Fruit fly (Drosophila melanogaster): ENCODE measurements around the gene CG43679.

Gene CG43679

dm6 chr3L:15093929-15094588 lies 42.8 kb upstream of the CG43679 start (continued):
- TF ChIP-seq CG31627 (GFP tag; optimal IDR thresholded peaks at IDR 0.05) (peak; percentile 40), CG6276 (GFP tag; optimal IDR thresholded peaks at IDR 0.05) (no peak), Lpt (GFP tag; optimal IDR thresholded peaks at IDR 0.05) (no peak), CG11902 (GFP tag; optimal IDR thresholded peaks at IDR 0.05) (no peak), CG1621 (tag; optimal IDR thresholded peaks at IDR 0.05) (no peak), CG8632 (GFP tag; optimal IDR thresholded peaks at IDR 0.05) (no peak), esn (GFP tag; optimal IDR thresholded peaks at IDR 0.05) (peak; percentile 37), Blimp-1 (GFP tag; optimal IDR thresholded peaks at IDR 0.05) (no peak), svp (GFP tag) (peak; percentile 85), ss (GFP tag; optimal IDR thresholded peaks at IDR 0.05) (no peak), CG6792 (GFP tag; optimal IDR thresholded peaks at IDR 0.05) (peak; percentile 12), salr (GFP tag; optimal IDR thresholded peaks at IDR 0.05) (no peak), CG10631 (GFP tag; optimal IDR thresholded peaks at IDR 0.05) (no peak), Sox102F (GFP tag; optimal IDR thresholded peaks at IDR 0.05) (peak; percentile 32), dac (GFP tag; optimal IDR thresholded peaks at IDR 0.05) (no peak), Eip78C (GFP tag) (peak; percentile 73), CG34406 (GFP tag; optimal IDR thresholded peaks at IDR 0.05) (peak; percentile 15), lz (GFP tag; optimal IDR thresholded peaks at IDR 0.05) (peak; percentile 2), CG11294 (GFP tag; IDR thresholded peaks at IDR 0.05) (no peak), CG11762 (GFP tag; optimal IDR thresholded peaks at IDR 0.05; ENCODE audit: insufficient read depth) (no peak), Hr38 (GFP tag; optimal IDR thresholded peaks at IDR 0.05) (no peak), Sox14 (GFP tag; optimal IDR thresholded peaks at IDR 0.05) (peak; percentile 17), pdm3 (GFP tag; optimal IDR thresholded peaks at IDR 0.05) (peak; percentile 35), CG6854 (GFP tag; optimal IDR thresholded peaks at IDR 0.05) (no peak), acj6 (GFP tag; optimal IDR thresholded peaks at IDR 0.05) (no peak), Hr4 (GFP tag; optimal IDR thresholded peaks at IDR 0.05) (peak; percentile 19), CG9139 (GFP tag; optimal IDR thresholded peaks at IDR 0.05) (no peak), CG8119 (GFP tag; IDR thresholded peaks at IDR 0.05) (no peak), Met (GFP tag; optimal IDR thresholded peaks at IDR 0.05) (peak; percentile 4), CG3032 (tag; optimal IDR thresholded peaks at IDR 0.05) (no peak), Ets21C (GFP tag; optimal IDR thresholded peaks at IDR 0.05) (peak; percentile 3), Smox (GFP tag; optimal IDR thresholded peaks at IDR 0.05) (no peak), CG10669 (GFP tag; optimal IDR thresholded peaks at IDR 0.05) (no peak), Eip93F (GFP tag; optimal IDR thresholded peaks at IDR 0.05) (no peak)

dm6 chr3L:15089887-15090679 lies 38.9 kb upstream of the CG43679 start:
- no peak for TF ChIP-seq CG10669 (GFP tag; optimal IDR thresholded peaks at IDR 0.05)
- TF ChIP-seq CG6792 (GFP tag; optimal IDR thresholded peaks at IDR 0.05): no peak
- no peak for TF ChIP-seq CG11294 (GFP tag; IDR thresholded peaks at IDR 0.05)
- no peak for TF ChIP-seq dac (GFP tag; optimal IDR thresholded peaks at IDR 0.05)
- TF ChIP-seq Lpt (GFP tag; optimal IDR thresholded peaks at IDR 0.05): no peak
- TF ChIP-seq esn (GFP tag; optimal IDR thresholded peaks at IDR 0.05): no peak
- no peak for TF ChIP-seq Met (GFP tag; optimal IDR thresholded peaks at IDR 0.05)

dm6 chr3L:15089083-15089704 lies 38.0 kb upstream of the CG43679 start:
- no peak for TF ChIP-seq acj6 (GFP tag; optimal IDR thresholded peaks at IDR 0.05)
- no peak for TF ChIP-seq CG15336 (GFP tag; IDR thresholded peaks at IDR 0.05)
- TF ChIP-seq Met (GFP tag; optimal IDR thresholded peaks at IDR 0.05): no peak
- no peak for TF ChIP-seq CG16779 (tag; optimal IDR thresholded peaks at IDR 0.05)
- TF ChIP-seq Ets21C (GFP tag; optimal IDR thresholded peaks at IDR 0.05): no peak
- no peak for TF ChIP-seq CG4318 (GFP tag; optimal IDR thresholded peaks at IDR 0.05)
- TF ChIP-seq Gug (GFP tag; IDR thresholded peaks at IDR 0.05): no peak
- no peak for TF ChIP-seq Hr38 (GFP tag; optimal IDR thresholded peaks at IDR 0.05)

Measured in whole organism, prepupa.